Worm (Caenorhabditis elegans) whole organism, young adult: ENCODE measurements around the gene F15B9.11.

Source experiments
- B0336.3 ChIP-seq: fragments of 200-800 bp; sonication (Bioruptor generic); IDR thresholded peaks from 2 replicates; pipeline ENCODE4 v1.3.6; 2022; ENCODE audit warnings: missing genetic modification characterization, missing compliant biosample characterization
- D2030.7 ChIP-seq: fragments of 200-800 bp; sonication (Bioruptor generic); IDR thresholded peaks from 2 replicates; pipeline ENCODE4 v1.3.6; 2022; ENCODE audit warnings: missing genetic modification reagents, missing genetic modification characterization, missing compliant biosample characterization
- F22D6.2 ChIP-seq: sonication (generic microtip); optimal IDR thresholded peaks from 2 replicates; lab custom pipeline; 2016; ENCODE audit warnings: mild to moderate bottlenecking, missing genetic modification characterization, missing compliant biosample characterization
- F37B4.10 ChIP-seq: fragments of 200-800 bp; sonication (Bioruptor generic); IDR thresholded peaks from 2 replicates; pipeline ENCODE4 v1.3.6; 2022; ENCODE audit warnings: missing genetic modification characterization, missing compliant biosample characterization
- F52B5.7 ChIP-seq: sonication (generic microtip); optimal IDR thresholded peaks from 2 replicates; lab custom pipeline; 2016; ENCODE audit warnings: mild to moderate bottlenecking, missing genetic modification characterization, missing compliant biosample characterization
- F55B11.4 ChIP-seq: sonication (generic microtip); optimal IDR thresholded peaks from 2 replicates; lab custom pipeline; 2016; ENCODE audit warnings: missing compliant biosample characterization, missing genetic modification characterization, borderline replicate concordance; ENCODE audit not compliant: insufficient read depth
- T26A5.8 ChIP-seq: sonication (generic microtip); optimal IDR thresholded peaks from 2 replicates; lab custom pipeline; 2016; ENCODE audit warnings: missing genetic modification characterization, missing compliant biosample characterization
- akir-1 ChIP-seq: fragments of 200-800 bp; sonication (Bioruptor generic); optimal IDR thresholded peaks from 2 replicates; lab custom pipeline; 2018; ENCODE audit warnings: mild to moderate bottlenecking, missing genetic modification characterization, moderate library complexity, missing compliant biosample characterization
- attf-3 ChIP-seq: fragments of 200-800 bp; sonication (Bioruptor generic); conservative IDR thresholded peaks from 2 replicates; pipeline ENCODE4 v1.3.6; 2022; ENCODE audit warnings: missing genetic modification reagents, missing genetic modification characterization, missing compliant biosample characterization
- ccch-3 ChIP-seq: fragments of 200-800 bp; sonication (Bioruptor generic); optimal IDR thresholded peaks from 2 replicates; lab custom pipeline; 2018; ENCODE audit warnings: mild to moderate bottlenecking, missing genetic modification characterization, missing compliant biosample characterization
- cebp-1 ChIP-seq, 2 experiments: fragments of 200-800 bp in 1 of 2; sonication (Bioruptor generic) in 1 of 2; sonication (generic microtip) in 1 of 2; IDR thresholded peaks in 1 of 2; optimal IDR thresholded peaks in 1 of 2; 2 replicates each; pipeline versions ENCODE4 v1.3.6 to Lab custom; 2017 to 2022; ENCODE audit warnings: missing compliant biosample characterization in 2 of 2, missing genetic modification characterization in 2 of 2, mild to moderate bottlenecking in 1 of 2, missing genetic modification reagents in 1 of 2, moderate library complexity in 1 of 2
- ceh-27 ChIP-seq: fragments of 200-800 bp; sonication (Bioruptor generic); optimal IDR thresholded peaks from 2 replicates; lab custom pipeline; 2018; ENCODE audit warnings: mild to moderate bottlenecking, missing genetic modification characterization, moderate library complexity, missing compliant biosample characterization
- ceh-40 ChIP-seq: fragments of 200-800 bp; sonication (Bioruptor generic); IDR thresholded peaks from 2 replicates; pipeline ENCODE4 v1.3.6; 2022; ENCODE audit warnings: missing genetic modification characterization, missing compliant biosample characterization
- ceh-58 ChIP-seq: fragments of 200-800 bp; sonication (Bioruptor generic); IDR thresholded peaks from 2 replicates; pipeline ENCODE4 v1.3.6; 2022; ENCODE audit warnings: missing genetic modification characterization, missing compliant biosample characterization
- ceh-79 ChIP-seq: sonication (generic microtip); optimal IDR thresholded peaks from 2 replicates; lab custom pipeline; 2017; ENCODE audit warnings: mild to moderate bottlenecking, missing genetic modification characterization, missing compliant biosample characterization
- chd-7 ChIP-seq: sonication (generic microtip); optimal IDR thresholded peaks from 2 replicates; lab custom pipeline; 2016; ENCODE audit warnings: mild to moderate bottlenecking, missing genetic modification characterization, moderate library complexity, missing compliant biosample characterization
- dox-1 ChIP-seq: fragments of 200-800 bp; sonication (Bioruptor generic); IDR thresholded peaks from 2 replicates; pipeline ENCODE4 v1.3.6; 2022; ENCODE audit warnings: missing genetic modification reagents, missing genetic modification characterization, missing compliant biosample characterization
- egrh-3 ChIP-seq: fragments of 200-800 bp; sonication (Bioruptor generic); IDR thresholded peaks from 2 replicates; pipeline ENCODE4 v1.3.6; 2022; ENCODE audit warnings: missing genetic modification reagents, missing genetic modification characterization, missing compliant biosample characterization
- ets-4 ChIP-seq: fragments of 200-800 bp; sonication (Bioruptor generic); optimal IDR thresholded peaks from 2 replicates; lab custom pipeline; 2018; ENCODE audit warnings: mild to moderate bottlenecking, missing genetic modification characterization, missing compliant biosample characterization
- hmg-1.2 ChIP-seq: fragments of 200-800 bp; sonication (Bioruptor generic); IDR thresholded peaks from 2 replicates; pipeline ENCODE4 v1.3.6; 2022; ENCODE audit warnings: missing genetic modification reagents, missing genetic modification characterization, missing compliant biosample characterization
- lag-1 ChIP-seq: fragments of 200-800 bp; sonication (Bioruptor generic); IDR thresholded peaks from 2 replicates; pipeline ENCODE4 v1.3.6; 2022; ENCODE audit warnings: missing genetic modification reagents, missing genetic modification characterization, missing compliant biosample characterization
- let-526 ChIP-seq: fragments of 200-800 bp; sonication (Bioruptor generic); IDR thresholded peaks from 2 replicates; pipeline ENCODE4 v1.3.6; 2022; ENCODE audit warnings: missing genetic modification reagents, missing genetic modification characterization, missing compliant biosample characterization
- let-607 ChIP-seq, 2 experiments: fragments of 200-800 bp in 1 of 2; sonication (Bioruptor generic) in 1 of 2; sonication (generic microtip) in 1 of 2; optimal IDR thresholded peaks; 2 replicates each; lab custom pipeline; 2016 to 2018; ENCODE audit warnings: mild to moderate bottlenecking in 2 of 2, missing compliant biosample characterization in 2 of 2, missing genetic modification characterization in 2 of 2, moderate library complexity in 2 of 2, missing genotype in 1 of 2
- lin-26 ChIP-seq: fragments of 200-800 bp; sonication (Bioruptor generic); IDR thresholded peaks from 2 replicates; pipeline ENCODE4 v1.3.6; 2022; ENCODE audit warnings: missing genetic modification reagents, missing genetic modification characterization, missing compliant biosample characterization
- lin-35 ChIP-seq, 3 experiments: fragments of 150-350 bp in 2 of 3; sonication (generic microtip) in 1 of 3; optimal IDR thresholded peaks; 2 replicates each; lab custom pipeline; 2014 to 2018; ENCODE audit warnings: missing biosample characterization in 3 of 3, missing genetic modification characterization in 3 of 3, missing genetic modification reagents in 3 of 3
- lsl-1 ChIP-seq: fragments of 200-800 bp; sonication (Bioruptor generic); optimal IDR thresholded peaks from 2 replicates; lab custom pipeline; 2018; ENCODE audit warnings: mild to moderate bottlenecking, missing genetic modification characterization, moderate library complexity, missing compliant biosample characterization
- lsy-27 ChIP-seq: sonication (generic microtip); optimal IDR thresholded peaks from 2 replicates; lab custom pipeline; 2017; ENCODE audit warnings: missing genetic modification characterization, mild to moderate bottlenecking, missing compliant biosample characterization, antibody characterized with exemption, missing genotype, borderline replicate concordance; ENCODE audit not compliant: insufficient read depth
- madf-10 ChIP-seq: sonication (generic microtip); optimal IDR thresholded peaks from 2 replicates; lab custom pipeline; 2016; ENCODE audit warnings: mild to moderate bottlenecking, missing genetic modification characterization, missing compliant biosample characterization
- madf-6 ChIP-seq: fragments of 200-800 bp; sonication (Bioruptor generic); IDR thresholded peaks from 2 replicates; pipeline ENCODE4 v1.3.6; 2022; ENCODE audit warnings: missing genetic modification reagents, missing genetic modification characterization, missing compliant biosample characterization
- mcd-1 ChIP-seq: fragments of 200-800 bp; sonication (Bioruptor generic); IDR thresholded peaks from 2 replicates; pipeline ENCODE4 v1.3.6; 2022; ENCODE audit warnings: missing genetic modification reagents, missing genetic modification characterization, missing compliant biosample characterization
- mel-28 ChIP-seq: sonication (generic microtip); optimal IDR thresholded peaks from 2 replicates; lab custom pipeline; 2016; ENCODE audit warnings: borderline replicate concordance, mild to moderate bottlenecking, missing genetic modification characterization, missing compliant biosample characterization
- nfya-1 ChIP-seq: sonication (generic microtip); optimal IDR thresholded peaks from 2 replicates; lab custom pipeline; 2017; ENCODE audit warnings: antibody characterized with exemption, missing compliant biosample characterization, missing genetic modification characterization, borderline replicate concordance; ENCODE audit not compliant: insufficient read depth
- nfya-2 ChIP-seq: fragments of 200-800 bp; sonication (Bioruptor generic); IDR thresholded peaks from 2 replicates; pipeline ENCODE4 v1.3.6; 2022; ENCODE audit warnings: missing genetic modification reagents, missing genetic modification characterization, missing compliant biosample characterization
- nhr-120 ChIP-seq: fragments of 200-800 bp; sonication (Bioruptor generic); IDR thresholded peaks from 2 replicates; pipeline ENCODE4 v1.3.6; 2022; ENCODE audit warnings: missing genetic modification characterization, missing compliant biosample characterization
- nhr-179 ChIP-seq: sonication (generic microtip); optimal IDR thresholded peaks from 2 replicates; lab custom pipeline; 2016; ENCODE audit warnings: mild to moderate bottlenecking, missing genetic modification characterization, missing compliant biosample characterization
- nhr-27 ChIP-seq: fragments of 200-800 bp; sonication (Bioruptor generic); optimal IDR thresholded peaks from 2 replicates; lab custom pipeline; 2018; ENCODE audit warnings: mild to moderate bottlenecking, missing genetic modification characterization, moderate library complexity, missing compliant biosample characterization
- pbrm-1 ChIP-seq: fragments of 200-800 bp; sonication (Bioruptor generic); IDR thresholded peaks from 2 replicates; pipeline ENCODE4 v1.3.6; 2022; ENCODE audit warnings: missing genetic modification reagents, missing genetic modification characterization, missing compliant biosample characterization
- rcor-1 ChIP-seq: fragments of 200-800 bp; sonication (Bioruptor generic); IDR thresholded peaks from 2 replicates; pipeline ENCODE4 v1.3.6; 2022; ENCODE audit warnings: missing genetic modification reagents, missing genetic modification characterization, missing compliant biosample characterization
- repo-1 ChIP-seq: sonication (generic microtip); optimal IDR thresholded peaks from 2 replicates; lab custom pipeline; 2017; ENCODE audit warnings: mild to moderate bottlenecking, missing genetic modification characterization, missing compliant biosample characterization
- sea-2 ChIP-seq: fragments of 200-800 bp; sonication (Bioruptor generic); IDR thresholded peaks from 2 replicates; pipeline ENCODE4 v1.3.6; 2022; ENCODE audit warnings: missing genetic modification characterization, missing compliant biosample characterization
- snpc-1.3 ChIP-seq: sonication (generic microtip); optimal IDR thresholded peaks from 2 replicates; lab custom pipeline; 2017; ENCODE audit warnings: missing genetic modification characterization, mild to moderate bottlenecking, missing compliant biosample characterization, antibody characterized with exemption, moderate library complexity, missing genotype, missing genetic modification reagents; ENCODE audit not compliant: insufficient read depth
- sptf-2 ChIP-seq: fragments of 200-800 bp; sonication (Bioruptor generic); optimal IDR thresholded peaks from 2 replicates; lab custom pipeline; 2018; ENCODE audit warnings: mild to moderate bottlenecking, missing genetic modification characterization, missing compliant biosample characterization
- unc-62 ChIP-seq: fragments of 150-350 bp; optimal IDR thresholded peaks from 2 replicates; lab custom pipeline; 2014; ENCODE audit warnings: missing biosample characterization, missing genetic modification reagents, missing genetic modification characterization
- ztf-22 ChIP-seq: fragments of 200-800 bp; sonication (Bioruptor generic); optimal IDR thresholded peaks from 2 replicates; lab custom pipeline; 2018; ENCODE audit warnings: mild to moderate bottlenecking, missing genetic modification characterization, moderate library complexity, missing compliant biosample characterization
- ztf-25 ChIP-seq: fragments of 200-800 bp; sonication (Bioruptor generic); IDR thresholded peaks from 2 replicates; pipeline ENCODE4 v1.3.6; 2022; ENCODE audit warnings: missing genetic modification reagents, missing genetic modification characterization, missing compliant biosample characterization

The F15B9.11 gene

DNA sequence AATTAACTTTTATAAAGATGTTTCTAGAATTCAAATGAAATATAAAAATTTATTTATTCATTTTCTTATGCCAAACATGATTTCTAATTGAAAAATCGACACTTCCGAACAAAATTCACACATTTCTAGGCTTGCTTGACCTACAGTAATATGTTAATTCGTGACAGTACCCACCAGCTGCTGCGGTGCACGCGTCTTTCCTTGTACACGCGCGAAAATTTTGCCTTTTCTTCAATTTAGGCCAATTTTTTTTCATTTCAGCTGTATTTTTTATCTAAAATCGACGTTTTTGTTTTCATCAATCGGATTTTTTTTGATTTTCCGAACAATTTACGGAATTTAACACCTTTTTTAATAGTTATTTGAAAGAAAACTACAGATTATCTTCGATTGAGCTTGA is 7.4 kb upstream of the F15B9.11 start (continued):
- no peak for TF ChIP-seq cebp-1 (GFP tag; IDR thresholded peaks at IDR 0.05; lab: Robert Waterston, UW)
- TF ChIP-seq cebp-1 (tag; optimal IDR thresholded peaks at IDR 0.05; lab: Kevin White, UChicago) = no peak
- no peak for TF ChIP-seq B0336.3 (GFP tag; lab: Robert Waterston, UW)
- TF ChIP-seq ceh-40 (GFP tag; lab: Robert Waterston, UW) = no peak
- no peak for TF ChIP-seq nfya-1 (tag; lab: Kevin White, UChicago)
- TF ChIP-seq ceh-27 (GFP tag; lab: Kevin White, UChicago) = no peak
- TF ChIP-seq hmg-1.2 = peak; percentile 29; the same call in 1 of the 2 replicates
- TF ChIP-seq ceh-58 (GFP tag; lab: Robert Waterston, UW) = no peak
- no peak for TF ChIP-seq lsy-27
- TF ChIP-seq D2030.7 (GFP tag; lab: Robert Waterston, UW) = peak; percentile 92
- no peak for TF ChIP-seq akir-1 (GFP tag; lab: Kevin White, UChicago)
- no peak for TF ChIP-seq repo-1
- TF ChIP-seq rcor-1 (GFP tag; lab: Robert Waterston, UW) = peak; percentile 54; the same call in 1 of the 2 replicates
- no peak for TF ChIP-seq madf-10 (tag; lab: Kevin White, UChicago)
- TF ChIP-seq F52B5.7 (tag; lab: Kevin White, UChicago) = no peak
- no peak for TF ChIP-seq chd-7
- TF ChIP-seq lin-26 = no peak
- TF ChIP-seq sea-2 (GFP tag; lab: Robert Waterston, UW) = no peak
- TF ChIP-seq ets-4 (GFP tag; lab: Kevin White, UChicago) = no peak
- no peak for TF ChIP-seq lag-1 (GFP tag; lab: Robert Waterston, UW)
- TF ChIP-seq F55B11.4 (tag; lab: Kevin White, UChicago) = no peak
- TF ChIP-seq egrh-3 (GFP tag; lab: Robert Waterston, UW) = no peak
- TF ChIP-seq unc-62 (GFP tag; lab: Kevin White, UChicago) = no peak
- peak; percentile 97 for TF ChIP-seq madf-6 (GFP tag; lab: Robert Waterston, UW)
- TF ChIP-seq ceh-79 (tag; lab: Kevin White, UChicago) = no peak
- TF ChIP-seq dox-1 = no peak
- no peak for TF ChIP-seq T26A5.8 (tag; lab: Kevin White, UChicago)
- TF ChIP-seq pbrm-1 = peak; percentile 35; the same call in 1 of the 2 replicates
- TF ChIP-seq ccch-3 (GFP tag; lab: Kevin White, UChicago) = no peak
- no peak for TF ChIP-seq nfya-2 (GFP tag; lab: Robert Waterston, UW)

DNA sequence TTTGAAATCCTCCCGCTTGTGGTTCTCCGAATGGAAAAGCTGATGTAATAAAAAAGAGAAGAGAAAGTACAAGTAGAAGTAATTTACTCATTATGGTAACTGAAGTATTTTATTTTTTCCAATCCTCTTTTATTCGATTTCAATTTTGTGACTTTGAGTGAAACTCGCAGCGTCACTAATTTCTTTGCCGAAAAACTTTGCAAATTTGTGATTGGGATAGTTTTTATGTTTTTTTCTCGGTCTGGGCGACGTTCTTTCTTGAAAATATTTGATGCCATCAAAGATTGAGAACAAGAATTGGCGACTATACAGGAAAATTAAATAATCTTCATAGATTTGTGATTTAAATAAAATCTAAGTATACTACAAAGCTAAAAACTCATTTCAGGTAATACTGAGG is 6.9 kb upstream of the F15B9.11 start, which contains the start of gene far-4:
Gene far-4, minus strand, starts transcription at position 101 of the 400 bp plus-strand sequence.
- TF ChIP-seq nhr-120 (GFP tag; lab: Robert Waterston, UW) (no peak), let-607 (tag; optimal IDR thresholded peaks at IDR 0.05; lab: Kevin White, UChicago) (no peak), F52B5.7 (tag; lab: Kevin White, UChicago) (no peak), mcd-1 (GFP tag; lab: Robert Waterston, UW) (no peak), let-526 (no peak), snpc-1.3 (tag; lab: Kevin White, UChicago) (no peak), attf-3 (GFP tag; lab: Robert Waterston, UW) (no peak), nhr-179 (tag; lab: Kevin White, UChicago) (no peak), sptf-2 (GFP tag; lab: Kevin White, UChicago) (no peak), lsl-1 (no peak), pbrm-1 (no peak), lin-35 (GFP tag; optimal IDR thresholded peaks at IDR 0.05; lab: Kevin White, UChicago) (no peak), rcor-1 (GFP tag; lab: Robert Waterston, UW) (no peak), F37B4.10 (GFP tag; lab: Robert Waterston, UW) (no peak), nhr-27 (tag; lab: Kevin White, UChicago) (no peak), F22D6.2 (no peak), ztf-22 (no peak), hmg-1.2 (no peak), ztf-25 (GFP tag; lab: Robert Waterston, UW) (no peak), mel-28 (tag; lab: Kevin White, UChicago) (no peak)
- TF ChIP-seq, all 124 proteins: peak for 0
